Worm (Caenorhabditis elegans) whole organism, late embryonic: ENCODE data around the gene lin-48.

Experiments
- Y22D7AL.16 ChIP-seq: sonication (generic microtip); optimal IDR thresholded peaks from 2 replicates; lab custom pipeline; 2016; ENCODE audit warnings: missing genetic modification characterization, missing compliant biosample characterization
- ahr-1 ChIP-seq: sonication (generic microtip); optimal IDR thresholded peaks from 2 replicates; lab custom pipeline; 2016; ENCODE audit warnings: missing genetic modification characterization, missing compliant biosample characterization
- ceh-19 ChIP-seq: fragments of 200-800 bp; sonication (Bioruptor generic); optimal IDR thresholded peaks from 2 replicates; lab custom pipeline; 2018; ENCODE audit warnings: mild to moderate bottlenecking, missing genetic modification characterization, missing compliant biosample characterization
- ceh-22 ChIP-seq: sonication (generic microtip); optimal IDR thresholded peaks from 2 replicates; lab custom pipeline; 2017; ENCODE audit warnings: missing biosample characterization, missing genetic modification characterization
- ceh-30 ChIP-seq: fragments of 150-350 bp; optimal IDR thresholded peaks from 2 replicates; lab custom pipeline; 2014; ENCODE audit warnings: missing biosample characterization, missing genetic modification characterization
- ceh-31 ChIP-seq: sonication (generic microtip); optimal IDR thresholded peaks from 2 replicates; lab custom pipeline; 2016; ENCODE audit warnings: missing genetic modification characterization, missing compliant biosample characterization
- ceh-34 ChIP-seq: sonication (generic microtip); optimal IDR thresholded peaks from 2 replicates; lab custom pipeline; 2016; ENCODE audit warnings: mild to moderate bottlenecking, missing genetic modification characterization, missing compliant biosample characterization
- ceh-45 ChIP-seq: fragments of 200-800 bp; sonication (Bioruptor generic); IDR thresholded peaks from 2 replicates; pipeline ENCODE4 v1.3.6; 2022; ENCODE audit warnings: missing genetic modification reagents, missing genetic modification characterization, missing compliant biosample characterization
- ceh-48 ChIP-seq: sonication (generic microtip); optimal IDR thresholded peaks from 2 replicates; lab custom pipeline; 2016; ENCODE audit warnings: missing genetic modification characterization, inconsistent platforms, missing compliant biosample characterization
- ceh-6 ChIP-seq: fragments of 200-800 bp; sonication (Bioruptor generic); optimal IDR thresholded peaks from 2 replicates; lab custom pipeline; 2018; ENCODE audit warnings: mild to moderate bottlenecking, missing genetic modification characterization, missing compliant biosample characterization
- che-1 ChIP-seq: sonication (generic microtip); optimal IDR thresholded peaks from 2 replicates; lab custom pipeline; 2016; ENCODE audit warnings: mild to moderate bottlenecking, missing genetic modification characterization, missing compliant biosample characterization
- elt-2 ChIP-seq: sonication (generic microtip); optimal IDR thresholded peaks from 2 replicates; lab custom pipeline; 2016; ENCODE audit warnings: missing genetic modification reagents, missing genetic modification characterization, missing compliant biosample characterization
- elt-4 ChIP-seq: sonication (generic microtip); optimal IDR thresholded peaks from 2 replicates; lab custom pipeline; 2016; ENCODE audit warnings: missing genetic modification characterization, missing compliant biosample characterization
- ets-4 ChIP-seq: sonication (generic microtip); optimal IDR thresholded peaks from 2 replicates; lab custom pipeline; 2016; ENCODE audit warnings: missing genetic modification characterization, missing compliant biosample characterization
- eyg-1 ChIP-seq: sonication (generic microtip); optimal IDR thresholded peaks from 2 replicates; lab custom pipeline; 2016; ENCODE audit warnings: missing genotype, missing genetic modification characterization, missing compliant biosample characterization
- fkh-10 ChIP-seq: fragments of 150-350 bp; optimal IDR thresholded peaks from 2 replicates; lab custom pipeline; 2014; ENCODE audit warnings: missing biosample characterization, missing genetic modification reagents, missing genetic modification characterization
- gmeb-2 ChIP-seq: sonication (generic microtip); optimal IDR thresholded peaks from 2 replicates; lab custom pipeline; 2016; ENCODE audit warnings: missing genetic modification characterization, inconsistent platforms, missing compliant biosample characterization
- hlh-30 ChIP-seq: sonication (generic microtip); optimal IDR thresholded peaks from 2 replicates; lab custom pipeline; 2017; ENCODE audit warnings: antibody characterized with exemption, missing genetic modification characterization, missing compliant biosample characterization; ENCODE audit not compliant: insufficient read depth
- hlh-8 ChIP-seq: sonication (generic microtip); optimal IDR thresholded peaks from 2 replicates; lab custom pipeline; 2016; ENCODE audit warnings: missing genotype, missing genetic modification characterization, missing compliant biosample characterization
- madf-2 ChIP-seq: sonication (generic microtip); optimal IDR thresholded peaks from 2 replicates; lab custom pipeline; 2017; ENCODE audit warnings: missing genetic modification characterization, missing compliant biosample characterization
- nfya-1 ChIP-seq: sonication (generic microtip); optimal IDR thresholded peaks from 2 replicates; lab custom pipeline; 2017; ENCODE audit warnings: missing genetic modification characterization, mild to moderate bottlenecking, missing compliant biosample characterization, antibody characterized with exemption, moderate library complexity
- nhr-232 ChIP-seq: sonication (generic microtip); optimal IDR thresholded peaks from 2 replicates; lab custom pipeline; 2016; ENCODE audit warnings: missing genetic modification characterization, missing compliant biosample characterization
- npax-4 ChIP-seq: sonication (generic microtip); optimal IDR thresholded peaks from 2 replicates; lab custom pipeline; 2016; ENCODE audit warnings: missing genetic modification characterization, missing compliant biosample characterization
- odd-2 ChIP-seq: sonication (generic microtip); optimal IDR thresholded peaks from 2 replicates; lab custom pipeline; 2017; ENCODE audit warnings: antibody characterized with exemption, mild to moderate bottlenecking, missing genetic modification characterization, missing compliant biosample characterization
- pha-2 ChIP-seq: sonication (generic microtip); optimal IDR thresholded peaks from 2 replicates; lab custom pipeline; 2017; ENCODE audit warnings: mild to moderate bottlenecking, missing genetic modification characterization, missing compliant biosample characterization
- pha-4 ChIP-seq: fragments of 150-350 bp; optimal IDR thresholded peaks from 2 replicates; lab custom pipeline; 2018; ENCODE audit warnings: missing biosample characterization, missing genetic modification reagents, missing genetic modification characterization
- sdc-2 ChIP-seq: sonication (generic microtip); optimal IDR thresholded peaks from 2 replicates; lab custom pipeline; 2016; ENCODE audit warnings: missing genotype, missing genetic modification characterization, missing compliant biosample characterization
- sox-4 ChIP-seq: sonication (generic microtip); optimal IDR thresholded peaks from 2 replicates; lab custom pipeline; 2017; ENCODE audit warnings: mild to moderate bottlenecking, missing genetic modification characterization, inconsistent platforms, missing compliant biosample characterization
- tbx-2 ChIP-seq: sonication (generic microtip); optimal IDR thresholded peaks from 2 replicates; lab custom pipeline; 2016; ENCODE audit warnings: missing genetic modification characterization, missing compliant biosample characterization
- ttx-3 ChIP-seq: sonication (generic microtip); optimal IDR thresholded peaks from 2 replicates; lab custom pipeline; 2016; ENCODE audit warnings: missing genetic modification reagents, missing genetic modification characterization, missing compliant biosample characterization
- unc-55 ChIP-seq: sonication (generic microtip); optimal IDR thresholded peaks from 2 replicates; lab custom pipeline; 2017; ENCODE audit warnings: missing biosample characterization, missing genetic modification reagents, missing genetic modification characterization

lin-48 gene

ce11 chrIII:3701411-3702310 lies 43.6 kb upstream of the lin-48 start, which contains the start of the genes pdi-1 and C14B1.2:
pdi-1 (minus strand) TSS chrIII:3701461.
C14B1.2 (plus strand) TSS chrIII:3702260.
- TF ChIP-seq ceh-31 (tag; lab: Kevin White, UChicago) = peak; percentile 47
- no peak for TF ChIP-seq nhr-232 (tag; lab: Kevin White, UChicago)
- TF ChIP-seq ceh-48 = no peak
- TF ChIP-seq nfya-1 = peak; percentile 56
- TF ChIP-seq tbx-2 (tag; lab: Kevin White, UChicago) = peak; percentile 34

- TF ChIP-seq hlh-30 (tag; lab: Kevin White, UChicago) = peak; percentile 45
- no peak for TF ChIP-seq ceh-22 (tag; lab: Kevin White, UChicago)
These were observed 41.8 kb upstream of the lin-48 start, which contains the start of gene C14B1.3 for ce11 chrIII:3703397-3703796. C14B1.3 (plus strand) TSS chrIII:3703564.

- no peak for TF ChIP-seq sdc-2 (tag; lab: Kevin White, UChicago)
- TF ChIP-seq unc-55 (GFP tag; lab: Kevin White, UChicago) = no peak
- TF ChIP-seq eyg-1 = no peak
- TF ChIP-seq ceh-45 (GFP tag; lab: Robert Waterston, UW) = no peak
- TF ChIP-seq ceh-19 (GFP tag; lab: Kevin White, UChicago) = no peak
- no peak for TF ChIP-seq ceh-30
- no peak for TF ChIP-seq hlh-8 (tag; lab: Kevin White, UChicago)
- TF ChIP-seq elt-2 (tag; lab: Kevin White, UChicago) = no peak
- no peak for TF ChIP-seq pha-4 (tag; lab: Kevin White, UChicago)
- TF ChIP-seq, all 69 proteins: peak for 0
These were observed 40.3 kb upstream of the lin-48 start, which contains the start of gene wdr-5.1 for ce11 chrIII:3704967-3705366. wdr-5.1 (plus strand) TSS chrIII:3705285.

- no peak for TF ChIP-seq elt-4 (tag; lab: Kevin White, UChicago)
- TF ChIP-seq gmeb-2 (tag; lab: Kevin White, UChicago) = no peak
- TF ChIP-seq ceh-6 (GFP tag; lab: Kevin White, UChicago) = no peak
- TF ChIP-seq sox-4 (tag; lab: Kevin White, UChicago) = no peak
- no peak for TF ChIP-seq pha-2 (tag; lab: Kevin White, UChicago)
- no peak for TF ChIP-seq pha-4 (tag; lab: Kevin White, UChicago)
These were observed 38.7 kb upstream of the lin-48 start, which contains the start of gene dph-1 for ce11 chrIII:3706586-3706985. dph-1 (plus strand) TSS chrIII:3706886.

ce11 chrIII:3709030-3709429 lies 36.2 kb upstream of the lin-48 start, which contains the start of gene alkb-8:
alkb-8 (plus strand) TSS chrIII:3709330.
- TF ChIP-seq che-1 (tag; lab: Kevin White, UChicago) (no peak), ahr-1 (no peak), odd-2 (tag; lab: Kevin White, UChicago) (no peak), elt-4 (tag; lab: Kevin White, UChicago) (no peak), ceh-48 (no peak), ttx-3 (tag; lab: Kevin White, UChicago) (no peak)

- TF ChIP-seq ets-4 (tag; lab: Kevin White, UChicago) = no peak
- no peak for TF ChIP-seq Y22D7AL.16 (tag; lab: Kevin White, UChicago)
- TF ChIP-seq ahr-1 = no peak
- TF ChIP-seq fkh-10 (GFP tag; lab: Kevin White, UChicago) = no peak
- TF ChIP-seq madf-2 = no peak
- no peak for TF ChIP-seq npax-4
- no peak for TF ChIP-seq ceh-34 (tag; lab: Kevin White, UChicago)
These were observed 32.1 kb upstream of the lin-48 start, which contains the start of gene nrde-1 for ce11 chrIII:3713163-3713562. nrde-1 (plus strand) TSS chrIII:3713463.
